Fruit fly (Drosophila melanogaster) whole organism, wandering third instar larva: ENCODE results near the gene Cyp4g15.

Experiments
- CG32264 ChIP-seq: fragments of 200-800 bp; sonication (Bioruptor generic); optimal IDR thresholded peaks from 2 replicates; lab custom pipeline; 2016; ENCODE audit warnings: missing biosample characterization, missing genetic modification characterization
- CG9705 ChIP-seq: fragments of 200-800 bp; sonication (Bioruptor generic); optimal IDR thresholded peaks from 2 replicates; lab custom pipeline; 2018; ENCODE audit warnings: missing biosample characterization, mild to moderate bottlenecking, missing genetic modification characterization
- CrebA ChIP-seq: fragments of 200-800 bp; sonication (Bioruptor generic); optimal IDR thresholded peaks from 2 replicates; lab custom pipeline; 2016; ENCODE audit warnings: missing biosample characterization, mild to moderate bottlenecking, missing genetic modification characterization, borderline replicate concordance
- Dfd ChIP-seq: fragments of >200 bp; optimal IDR thresholded peaks from 2 replicates; lab custom pipeline; 2017; ENCODE audit warnings: missing biosample characterization, missing genetic modification characterization
- Dif ChIP-seq: fragments of 200-275, 200-300 bp; sonication (Bioruptor generic); optimal IDR thresholded peaks from 2 replicates; lab custom pipeline; 2018; ENCODE audit warnings: missing biosample characterization, missing genetic modification characterization; ENCODE audit not compliant: partially characterized antibody
- GATAd ChIP-seq: sonication (Bioruptor generic); optimal IDR thresholded peaks from 2 replicates; lab custom pipeline; 2016; ENCODE audit warnings: missing biosample characterization, missing genetic modification characterization
- HLH106 ChIP-seq: fragments of 200-800 bp; optimal IDR thresholded peaks from 3 replicates; lab custom pipeline; 2019; ENCODE audit warnings: missing biosample characterization, mild to moderate bottlenecking, missing genetic modification characterization, moderate library complexity
- Hr78 ChIP-seq: fragments of >200 bp; optimal IDR thresholded peaks from 2 replicates; lab custom pipeline; 2017; ENCODE audit warnings: missing biosample characterization, missing genetic modification characterization
- Mio ChIP-seq: sonication (Bioruptor generic); optimal IDR thresholded peaks from 2 replicates; lab custom pipeline; 2016; ENCODE audit warnings: missing biosample characterization, missing genetic modification characterization
- N ChIP-seq: fragments of >200 bp; optimal IDR thresholded peaks from 2 replicates; lab custom pipeline; 2018; ENCODE audit warnings: missing biosample characterization, missing external identifiers, missing genetic modification characterization
- OdsH ChIP-seq: fragments of 200-800 bp; sonication (Bioruptor generic); optimal IDR thresholded peaks from 2 replicates; lab custom pipeline; 2016; ENCODE audit warnings: missing biosample characterization, mild to moderate bottlenecking, missing genetic modification characterization
- Rel ChIP-seq, 2 experiments: fragments of 200-800 bp; sonication (Bioruptor generic) in 1 of 2; optimal IDR thresholded peaks; 2 replicates in 1 of 2; 3 replicates in 1 of 2; lab custom pipeline; 2016 to 2019; ENCODE audit warnings: mild to moderate bottlenecking in 2 of 2, missing biosample characterization in 2 of 2, missing genetic modification characterization in 2 of 2, moderate library complexity in 1 of 2
- Sp1 ChIP-seq: fragments of 200-800 bp; sonication (Bioruptor generic); optimal IDR thresholded peaks from 3 replicates; lab custom pipeline; 2019; ENCODE audit warnings: missing biosample characterization, mild to moderate bottlenecking, missing genetic modification characterization, moderate library complexity
- br ChIP-seq: fragments of 200-800 bp; sonication (Bioruptor generic); optimal IDR thresholded peaks from 2 replicates; lab custom pipeline; 2016; ENCODE audit warnings: missing biosample characterization, missing genetic modification characterization
- brk ChIP-seq: fragments of 200-800 bp; sonication (Bioruptor generic); optimal IDR thresholded peaks from 2 replicates; lab custom pipeline; 2016; ENCODE audit warnings: missing biosample characterization, mild to moderate bottlenecking, missing genetic modification characterization
- dl ChIP-seq, 2 experiments: fragments of 175-275, 200-275 bp in 1 of 2; fragments of 200-275 bp in 1 of 2; sonication (Bioruptor generic); optimal IDR thresholded peaks; lab custom pipeline; 2018; ENCODE audit warnings: mild to moderate bottlenecking in 2 of 2, missing biosample characterization in 2 of 2, missing genetic modification characterization in 2 of 2, moderate library complexity in 2 of 2; ENCODE audit not compliant: partially characterized antibody in 2 of 2, insufficient read depth in 1 of 2
- dsf ChIP-seq: sonication (Bioruptor generic); optimal IDR thresholded peaks from 2 replicates; lab custom pipeline; 2016; ENCODE audit warnings: missing biosample characterization, missing genetic modification characterization, borderline replicate concordance
- ey ChIP-seq: fragments of 200-800 bp; sonication (Bioruptor generic); optimal IDR thresholded peaks from 2 replicates; lab custom pipeline; 2016; ENCODE audit warnings: missing biosample characterization, missing genetic modification characterization
- foxo ChIP-seq, 2 experiments: fragments of 200-800 bp; sonication (Bioruptor generic); optimal IDR thresholded peaks; 2 replicates in 1 of 2; 3 replicates in 1 of 2; lab custom pipeline; 2016 to 2017; ENCODE audit warnings: missing biosample characterization in 2 of 2, missing genetic modification characterization in 2 of 2
- fru ChIP-seq: fragments of 200-800 bp; sonication (Bioruptor generic); optimal IDR thresholded peaks from 3 replicates; lab custom pipeline; 2016; ENCODE audit warnings: missing biosample characterization, mild to moderate bottlenecking, missing genetic modification characterization
- h ChIP-seq: fragments of 200-800 bp; sonication (Bioruptor generic); optimal IDR thresholded peaks from 3 replicates; lab custom pipeline; 2016; ENCODE audit warnings: missing biosample characterization, mild to moderate bottlenecking, missing genetic modification characterization
- jim ChIP-seq: fragments of 175-275, 200-325 bp; sonication (Bioruptor generic); optimal IDR thresholded peaks from 2 replicates; lab custom pipeline; 2016; ENCODE audit warnings: missing biosample characterization, mild to moderate bottlenecking, missing genetic modification characterization
- lola ChIP-seq: fragments of >200 bp; optimal IDR thresholded peaks from 2 replicates; lab custom pipeline; 2017; ENCODE audit warnings: missing biosample characterization, missing genetic modification characterization
- pan ChIP-seq: fragments of >200 bp; optimal IDR thresholded peaks from 2 replicates; lab custom pipeline; 2017
- psq ChIP-seq: fragments of 200-800 bp; sonication (Bioruptor generic); optimal IDR thresholded peaks from 3 replicates; lab custom pipeline; 2017; ENCODE audit warnings: missing biosample characterization, mild to moderate bottlenecking, missing genetic modification characterization, moderate library complexity
- rgr ChIP-seq: fragments of 200-800 bp; sonication (Bioruptor generic); optimal IDR thresholded peaks from 3 replicates; lab custom pipeline; 2016; ENCODE audit warnings: missing biosample characterization, mild to moderate bottlenecking, missing genetic modification characterization
- sv ChIP-seq: fragments of 200-800 bp; sonication (Bioruptor generic); optimal IDR thresholded peaks from 3 replicates; lab custom pipeline; 2016; ENCODE audit warnings: missing biosample characterization, missing genetic modification characterization
- tai ChIP-seq: sonication (Bioruptor generic); optimal IDR thresholded peaks from 2 replicates; lab custom pipeline; 2016; ENCODE audit warnings: missing biosample characterization, missing genetic modification characterization
- usp ChIP-seq: fragments of >200 bp; optimal IDR thresholded peaks from 2 replicates; lab custom pipeline; 2017; ENCODE audit warnings: missing biosample characterization, missing genetic modification characterization
- woc ChIP-seq: sonication (Bioruptor generic); optimal IDR thresholded peaks from 2 replicates; lab custom pipeline; 2016; ENCODE audit warnings: missing biosample characterization, mild to moderate bottlenecking, missing genetic modification characterization

Gene Cyp4g15

DNA sequence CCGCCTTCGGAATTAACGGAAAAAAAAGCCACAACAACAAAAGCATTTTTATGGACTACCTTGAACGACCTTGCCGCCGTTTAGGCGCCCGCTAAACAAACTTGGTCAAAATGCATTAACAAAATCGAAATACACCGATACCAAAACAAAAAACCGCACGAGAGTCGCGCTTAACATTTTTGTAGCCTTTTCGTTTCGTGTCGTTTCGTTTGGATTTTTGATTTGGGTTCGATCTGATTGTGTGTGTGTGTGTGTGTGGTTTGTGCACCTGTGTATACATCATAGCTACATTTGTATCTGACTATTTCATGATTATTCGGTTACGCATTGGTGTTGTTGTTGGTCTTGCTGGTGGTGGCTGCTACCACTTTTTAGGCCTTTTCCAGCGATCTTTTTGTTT is 38.7 kb downstream of the Cyp4g15 start:
- TF ChIP-seq dsf (GFP tag; lab: Kevin White, UChicago) (no peak), ey (GFP tag; lab: Kevin White, UChicago) (no peak), pan (no peak), N (GFP tag; lab: Kevin White, UChicago) (no peak), OdsH (no peak)

DNA sequence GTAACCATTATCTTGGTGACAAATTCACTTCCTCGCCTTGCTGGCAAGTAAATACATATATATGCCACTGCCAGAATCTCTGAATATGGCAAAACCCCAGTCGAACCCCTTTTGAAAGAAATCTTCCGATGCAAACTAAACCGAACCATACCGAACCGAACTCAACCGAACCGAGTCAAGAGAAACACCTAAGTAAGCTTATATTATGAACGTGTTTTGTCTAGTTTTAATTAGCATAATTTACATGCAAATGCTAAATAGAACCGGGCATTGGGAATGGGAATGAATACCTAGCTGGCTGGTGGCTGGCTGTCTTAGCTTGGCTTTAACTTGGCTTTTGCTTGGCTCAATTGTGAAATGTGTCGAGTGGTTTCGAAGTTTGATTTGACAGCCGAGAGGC is 40.4 kb downstream of the Cyp4g15 start:
- TF ChIP-seq Hr78 (GFP tag; lab: Kevin White, UChicago), result no peak
- no peak for TF ChIP-seq CG9705 (GFP tag; lab: Kevin White, UChicago)
- TF ChIP-seq Mio (GFP tag; lab: Kevin White, UChicago), result no peak
- TF ChIP-seq Dif, result no peak
- TF ChIP-seq CrebA (GFP tag; lab: Kevin White, UChicago), result no peak
- no peak for TF ChIP-seq GATAd (GFP tag; lab: Kevin White, UChicago)
- TF ChIP-seq jim, result no peak
- TF ChIP-seq tai (GFP tag; lab: Kevin White, UChicago), result no peak
- TF ChIP-seq dsf (GFP tag; lab: Kevin White, UChicago), result no peak
- no peak for TF ChIP-seq lola (GFP tag; lab: Kevin White, UChicago)
- no peak for TF ChIP-seq Sp1 (GFP tag; lab: Kevin White, UChicago)
- TF ChIP-seq rgr, result no peak
- no peak for TF ChIP-seq CG32264 (GFP tag; lab: Kevin White, UChicago)
- TF ChIP-seq usp, result no peak

DNA sequence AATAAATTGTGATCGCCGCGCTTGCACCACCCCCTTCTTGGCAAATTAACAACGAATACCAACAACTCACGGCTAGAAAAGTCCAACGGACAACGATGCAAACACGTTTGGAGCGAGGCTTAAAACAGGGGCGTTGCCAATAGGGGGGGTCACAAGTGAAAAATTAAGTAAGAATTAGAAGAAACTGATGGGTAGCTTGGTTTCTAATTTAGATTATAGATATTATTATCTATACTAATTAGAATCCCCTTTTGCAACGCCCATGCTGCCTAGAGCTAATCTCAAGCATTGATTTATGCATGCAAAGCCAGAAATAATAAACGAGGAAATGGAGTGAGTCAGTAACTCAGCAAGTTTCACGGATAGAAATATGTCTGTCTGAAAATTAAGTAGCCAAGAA is 41.6 kb downstream of the Cyp4g15 start:
- TF ChIP-seq sv, result peak; percentile 45
- TF ChIP-seq Hr78 (GFP tag; lab: Kevin White, UChicago), result no peak
- TF ChIP-seq CG32264 (GFP tag; lab: Kevin White, UChicago), result no peak

DNA sequence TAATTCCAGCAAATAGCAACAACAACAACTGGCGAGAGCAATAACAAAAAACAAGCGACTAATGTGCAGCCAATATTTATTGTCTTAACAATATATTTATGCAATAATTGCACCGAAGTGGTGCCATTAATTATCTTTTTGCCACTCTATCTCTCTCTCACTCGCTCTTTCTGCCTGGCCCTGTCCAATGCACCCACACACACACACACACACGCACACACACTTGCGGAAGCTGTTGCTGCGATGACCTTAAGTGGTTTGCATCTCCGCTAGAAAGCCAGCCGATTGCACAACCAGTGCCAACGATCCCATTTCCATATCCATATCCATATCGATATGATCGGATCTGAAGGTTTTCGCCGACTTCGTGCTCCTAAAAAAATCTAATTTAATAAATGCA is 43.4 kb downstream of the Cyp4g15 start:
- TF ChIP-seq Dfd (GFP tag; lab: Kevin White, UChicago) (peak; percentile 58), CG32264 (GFP tag; lab: Kevin White, UChicago) (no peak)
- TF ChIP-seq, all 38 proteins: peak for 1

DNA sequence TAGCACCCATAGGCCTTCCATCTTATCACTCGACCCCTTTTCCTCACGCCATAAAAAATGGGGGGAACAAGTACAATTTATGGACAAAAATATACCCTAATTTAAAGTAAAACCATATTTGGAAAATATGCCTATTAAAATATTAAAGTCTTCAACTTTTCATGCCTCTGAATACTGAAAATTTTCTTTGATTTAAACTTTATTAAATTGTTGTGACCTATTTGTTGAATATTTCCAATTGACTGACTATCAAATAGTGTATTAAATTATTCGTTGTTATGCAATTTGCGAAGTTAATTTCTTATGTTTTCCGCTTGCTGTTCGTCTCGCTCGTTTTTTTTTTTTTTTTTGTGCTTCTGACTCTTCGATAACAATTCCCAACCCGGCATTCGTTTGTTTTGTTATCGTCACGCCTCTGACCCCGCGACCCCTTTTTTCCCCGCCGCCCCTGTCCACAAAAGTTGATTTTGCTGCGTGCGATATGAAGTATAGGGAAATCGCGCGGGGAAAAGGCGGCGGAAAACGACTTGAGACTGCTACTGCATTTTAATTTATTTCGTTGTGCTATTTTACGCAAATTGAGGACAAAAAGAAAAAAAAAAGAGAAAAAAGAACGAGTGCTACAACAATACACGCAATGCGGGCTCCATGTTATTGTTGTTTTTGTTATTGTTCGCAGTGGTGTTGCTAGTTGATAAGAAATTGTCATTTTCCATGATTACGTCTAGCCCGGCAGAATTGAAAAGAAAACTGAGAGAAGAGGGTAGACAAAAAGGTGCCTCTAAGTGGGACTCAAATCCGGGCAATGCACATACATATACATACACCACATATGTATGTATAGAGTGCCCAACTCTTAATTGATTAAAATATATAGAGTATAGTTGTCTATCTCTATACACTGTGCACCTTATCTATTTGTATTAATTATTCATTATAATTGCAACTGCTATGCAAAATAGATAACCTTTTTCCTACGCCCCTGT is 45.0 kb downstream of the Cyp4g15 start:
- TF ChIP-seq brk (GFP tag; lab: Kevin White, UChicago) (no peak), br (GFP tag; lab: Kevin White, UChicago) (peak; percentile 0), OdsH (peak; percentile 3), rgr (peak; percentile 13), Rel (GFP tag; optimal IDR thresholded peaks at IDR 0.05; lab: Kevin White, UChicago) (no peak), Rel (tag; optimal IDR thresholded peaks at IDR 0.05; lab: Kevin White, UChicago) (peak; percentile 13), psq (peak; percentile 26), woc (GFP tag; lab: Kevin White, UChicago) (peak; percentile 6), ey (GFP tag; lab: Kevin White, UChicago) (no peak), h (GFP tag; lab: Kevin White, UChicago) (peak; percentile 30), Hr78 (GFP tag; lab: Kevin White, UChicago) (no peak), lola (GFP tag; lab: Kevin White, UChicago) (no peak), foxo (GFP tag; optimal IDR thresholded peaks at IDR 0.05; lab: Kevin White, UChicago) (peak in 1 of 2 experiments; percentile 28), HLH106 (tag; lab: Kevin White, UChicago) (peak; percentile 40), Sp1 (GFP tag; lab: Kevin White, UChicago) (peak; percentile 29), dl (GFP tag; optimal IDR thresholded peaks at IDR 0.05; lab: Kevin White, UChicago; ENCODE audit: insufficient read depth in 1 of 2, partially characterized antibody in 2 of 2) (no peak), fru (GFP tag; lab: Kevin White, UChicago) (peak; percentile 46), tai (GFP tag; lab: Kevin White, UChicago) (no peak)
